Fruit fly (Drosophila melanogaster) whole organism, prepupa: ENCODE measurements around the gene CG34355.

ENCODE experiments used
- Blimp-1 ChIP-seq: fragments of 200-800 bp; sonication (Bioruptor generic); optimal IDR thresholded peaks from 3 replicates; lab custom pipeline; 2017; ENCODE audit warnings: missing biosample characterization, missing genetic modification characterization, mild to moderate bottlenecking, moderate library complexity, missing genetic modification reagents
- CG10631 ChIP-seq: fragments of 200-800 bp; sonication (Bioruptor generic); optimal IDR thresholded peaks from 2 replicates; lab custom pipeline; 2016; ENCODE audit warnings: missing biosample characterization, missing genetic modification characterization
- CG11762 ChIP-seq: fragments of 200-800 bp; sonication (Bioruptor generic); optimal IDR thresholded peaks from 3 replicates; lab custom pipeline; 2016; ENCODE audit warnings: missing biosample characterization, missing genetic modification characterization; ENCODE audit not compliant: insufficient read depth
- CG11902 ChIP-seq: fragments of 200-800 bp; sonication (Bioruptor generic); optimal IDR thresholded peaks from 3 replicates; lab custom pipeline; 2016; ENCODE audit warnings: missing biosample characterization, missing genetic modification characterization
- CG1621 ChIP-seq: fragments of 200-800 bp; sonication (Bioruptor generic); optimal IDR thresholded peaks from 3 replicates; lab custom pipeline; 2018; ENCODE audit warnings: missing biosample characterization, mild to moderate bottlenecking, missing genetic modification characterization
- CG16779 ChIP-seq: fragments of 200-800 bp; sonication (Bioruptor generic); optimal IDR thresholded peaks from 3 replicates; lab custom pipeline; 2017; ENCODE audit warnings: missing biosample characterization, mild to moderate bottlenecking, missing genetic modification characterization
- CG3032 ChIP-seq: fragments of 200-800 bp; optimal IDR thresholded peaks from 2 replicates; lab custom pipeline; 2019; ENCODE audit warnings: missing biosample characterization, mild to moderate bottlenecking, missing genetic modification characterization, moderate library complexity
- CG4318 ChIP-seq: fragments of 200-800 bp; sonication (Bioruptor generic); optimal IDR thresholded peaks from 3 replicates; lab custom pipeline; 2017; ENCODE audit warnings: missing biosample characterization, mild to moderate bottlenecking, missing genetic modification characterization
- CG6163 ChIP-seq: fragments of 200-800 bp; sonication (Bioruptor generic); IDR thresholded peaks from 3 replicates; pipeline ENCODE4 v1.3.6; 2022; ENCODE audit warnings: missing biosample characterization, missing genetic modification characterization
- CG6276 ChIP-seq: fragments of 200-800 bp; sonication (Bioruptor generic); optimal IDR thresholded peaks from 2 replicates; lab custom pipeline; 2017; ENCODE audit warnings: missing biosample characterization, mild to moderate bottlenecking, missing genetic modification characterization
- CG6792 ChIP-seq: fragments of 200-800 bp; sonication (Bioruptor generic); optimal IDR thresholded peaks from 3 replicates; lab custom pipeline; 2016; ENCODE audit warnings: missing biosample characterization, missing genetic modification characterization
- CG7368 ChIP-seq: fragments of 200-800 bp; sonication (Bioruptor generic); optimal IDR thresholded peaks from 3 replicates; lab custom pipeline; 2016; ENCODE audit warnings: missing biosample characterization, missing genetic modification characterization
- CG8119 ChIP-seq: fragments of 200-800 bp; sonication (Bioruptor generic); IDR thresholded peaks from 3 replicates; pipeline ENCODE4 v1.3.6; 2022; ENCODE audit warnings: missing biosample characterization, missing genetic modification characterization
- CG8319 ChIP-seq: fragments of 200-800 bp; sonication (Bioruptor generic); optimal IDR thresholded peaks from 3 replicates; lab custom pipeline; 2016; ENCODE audit warnings: missing biosample characterization, missing genetic modification characterization
- CG8632 ChIP-seq: fragments of 200-800 bp; sonication (Bioruptor generic); optimal IDR thresholded peaks from 3 replicates; lab custom pipeline; 2016; ENCODE audit warnings: missing biosample characterization, missing genetic modification characterization
- CG9139 ChIP-seq: fragments of 200-800 bp; sonication (Bioruptor generic); optimal IDR thresholded peaks from 3 replicates; lab custom pipeline; 2017; ENCODE audit warnings: missing biosample characterization, mild to moderate bottlenecking, missing genetic modification characterization
- Eip75B ChIP-seq: fragments of 200-800 bp; sonication (Bioruptor generic); optimal IDR thresholded peaks from 3 replicates; lab custom pipeline; 2016; ENCODE audit warnings: missing biosample characterization, missing genetic modification characterization
- Eip78C ChIP-seq: fragments of 200-800 bp; sonication (Bioruptor generic); peaks from one replicate; lab custom pipeline; 2016; ENCODE audit warnings: missing biosample characterization, missing genetic modification characterization
- Ets21C ChIP-seq: fragments of 200-800 bp; sonication (Bioruptor generic); optimal IDR thresholded peaks from 3 replicates; lab custom pipeline; 2016; ENCODE audit warnings: missing biosample characterization, missing genetic modification characterization
- Gug ChIP-seq: fragments of 200-800 bp; sonication (Bioruptor generic); IDR thresholded peaks from 2 replicates; pipeline ENCODE4 v1.3.6; 2022; ENCODE audit warnings: missing biosample characterization, missing genetic modification characterization
- Hr38 ChIP-seq: sonication (Bioruptor generic); optimal IDR thresholded peaks from 2 replicates; lab custom pipeline; 2016; ENCODE audit warnings: missing biosample characterization, missing genetic modification characterization
- Hr39 ChIP-seq: fragments of 200-800 bp; sonication (Bioruptor generic); optimal IDR thresholded peaks from 2 replicates; lab custom pipeline; 2016; ENCODE audit warnings: missing biosample characterization, missing genetic modification characterization
- Hr4 ChIP-seq: fragments of 200-800 bp; sonication (Bioruptor generic); optimal IDR thresholded peaks from 3 replicates; lab custom pipeline; 2016; ENCODE audit warnings: missing biosample characterization, missing genetic modification characterization
- Met ChIP-seq: fragments of 200-800 bp; sonication (Bioruptor generic); optimal IDR thresholded peaks from 3 replicates; lab custom pipeline; 2016; ENCODE audit warnings: missing biosample characterization, missing genetic modification characterization
- Smox ChIP-seq: fragments of 200-800 bp; sonication (Bioruptor generic); optimal IDR thresholded peaks from 3 replicates; lab custom pipeline; 2016; ENCODE audit warnings: missing biosample characterization, missing genetic modification characterization
- Sox102F ChIP-seq: fragments of 200-800 bp; sonication (Bioruptor generic); optimal IDR thresholded peaks from 2 replicates; lab custom pipeline; 2016; ENCODE audit warnings: missing biosample characterization, mild to moderate bottlenecking, missing genetic modification characterization
- Sox14 ChIP-seq: fragments of 200-800 bp; sonication (Bioruptor generic); optimal IDR thresholded peaks from 3 replicates; lab custom pipeline; 2016; ENCODE audit warnings: missing biosample characterization, missing genetic modification characterization
- Sox15 ChIP-seq: fragments of 200-800 bp; sonication (Bioruptor generic); optimal IDR thresholded peaks from 3 replicates; lab custom pipeline; 2016; ENCODE audit warnings: missing biosample characterization, missing genetic modification characterization
- cyc ChIP-seq: fragments of 200-800 bp; sonication (Bioruptor generic); optimal IDR thresholded peaks from 3 replicates; lab custom pipeline; 2016; ENCODE audit warnings: missing biosample characterization, missing genetic modification characterization
- dac ChIP-seq: fragments of 200-800 bp; sonication (Bioruptor generic); optimal IDR thresholded peaks from 2 replicates; lab custom pipeline; 2017; ENCODE audit warnings: missing biosample characterization, mild to moderate bottlenecking, missing genetic modification characterization
- dsx ChIP-seq: fragments of 200-800 bp; optimal IDR thresholded peaks from 3 replicates; lab custom pipeline; 2019; ENCODE audit warnings: missing biosample characterization, mild to moderate bottlenecking, missing genetic modification characterization, moderate library complexity; ENCODE audit not compliant: poor library complexity, severe bottlenecking
- eg ChIP-seq: fragments of 200-800 bp; sonication (Bioruptor generic); IDR thresholded peaks from 3 replicates; pipeline ENCODE4 v1.3.6; 2022; ENCODE audit warnings: missing biosample characterization, missing genetic modification characterization
- esn ChIP-seq: fragments of 200-800 bp; sonication (Bioruptor generic); optimal IDR thresholded peaks from 2 replicates; lab custom pipeline; 2016; ENCODE audit warnings: missing biosample characterization, mild to moderate bottlenecking, missing genetic modification characterization, moderate library complexity
- fd85E ChIP-seq: fragments of 200-800 bp; sonication (Bioruptor generic); optimal IDR thresholded peaks from 3 replicates; lab custom pipeline; 2016; ENCODE audit warnings: missing biosample characterization, missing genetic modification characterization
- fkh ChIP-seq: fragments of 200-800 bp; sonication (Bioruptor generic); optimal IDR thresholded peaks from 3 replicates; lab custom pipeline; 2017; ENCODE audit warnings: missing biosample characterization, mild to moderate bottlenecking, missing genetic modification characterization, moderate library complexity
- lz ChIP-seq: fragments of 200-800 bp; sonication (Bioruptor generic); optimal IDR thresholded peaks from 3 replicates; lab custom pipeline; 2016; ENCODE audit warnings: missing biosample characterization, missing genetic modification characterization
- pdm3 ChIP-seq: fragments of 200-800 bp; sonication (Bioruptor generic); optimal IDR thresholded peaks from 3 replicates; lab custom pipeline; 2016; ENCODE audit warnings: missing biosample characterization, missing genetic modification characterization
- salr ChIP-seq, 2 experiments: fragments of 200-800 bp; sonication (Bioruptor generic); optimal IDR thresholded peaks; 3 replicates each; lab custom pipeline; 2016 to 2018; ENCODE audit warnings: missing biosample characterization in 2 of 2, missing genetic modification characterization in 2 of 2, mild to moderate bottlenecking in 1 of 2
- spab ChIP-seq: fragments of 200-800 bp; sonication (Bioruptor generic); optimal IDR thresholded peaks from 2 replicates; lab custom pipeline; 2017; ENCODE audit warnings: missing biosample characterization, mild to moderate bottlenecking, missing genetic modification characterization, missing genetic modification reagents
- ss ChIP-seq, 2 experiments: fragments of 200-800 bp; sonication (Bioruptor generic); optimal IDR thresholded peaks; 2 replicates in 1 of 2; 3 replicates in 1 of 2; lab custom pipeline; 2017 to 2018; ENCODE audit warnings: mild to moderate bottlenecking in 2 of 2, missing biosample characterization in 2 of 2, missing genetic modification characterization in 2 of 2, moderate library complexity in 1 of 2
- svp ChIP-seq: fragments of 200-800 bp; sonication (Bioruptor generic); peaks from one replicate; lab custom pipeline; 2016; ENCODE audit warnings: missing biosample characterization, missing genetic modification characterization
- topi ChIP-seq: fragments of 200-800 bp; sonication (Bioruptor generic); optimal IDR thresholded peaks from 3 replicates; lab custom pipeline; 2016; ENCODE audit warnings: missing biosample characterization, missing genetic modification characterization
- vri ChIP-seq: fragments of 200-800 bp; sonication (Bioruptor generic); optimal IDR thresholded peaks from 3 replicates; lab custom pipeline; 2016; ENCODE audit warnings: missing biosample characterization, mild to moderate bottlenecking, missing genetic modification characterization

The CG34355 gene

dm6 chr3R:23874198-23874597 lies 70.5 kb downstream of the CG34355 start (continued):
- peak; percentile 50 for TF ChIP-seq CG7368
- peak; percentile 53 for TF ChIP-seq CG16779 (tag; lab: Kevin White, UChicago)
- peak; percentile 39 for TF ChIP-seq Ets21C (GFP tag; lab: Kevin White, UChicago)
- TF ChIP-seq dac (GFP tag; lab: Kevin White, UChicago), result peak; percentile 71
- peak; percentile 78 for TF ChIP-seq esn (GFP tag; lab: Kevin White, UChicago)
- peak; percentile 26 for TF ChIP-seq Sox15 (GFP tag; lab: Kevin White, UChicago)
- TF ChIP-seq CG9139 (GFP tag; lab: Kevin White, UChicago), result no peak
- peak; percentile 89 for TF ChIP-seq CG6163 (GFP tag; lab: Robert Waterston, UW)
- TF ChIP-seq Gug, result peak; percentile 71; the same call in 1 of the 2 replicates
- peak; percentile 72 for TF ChIP-seq Hr39
- peak; percentile 64 for TF ChIP-seq svp (GFP tag; lab: Kevin White, UChicago)
- peak; percentile 84 for TF ChIP-seq eg (GFP tag; lab: Robert Waterston, UW)
- TF ChIP-seq Eip78C (GFP tag; lab: Kevin White, UChicago), result peak; percentile 94
- peak; percentile 39 for TF ChIP-seq CG8319 (GFP tag; lab: Kevin White, UChicago)
- peak; percentile 76 for TF ChIP-seq CG10631 (GFP tag; lab: Kevin White, UChicago)
- TF ChIP-seq spab (GFP tag; lab: Kevin White, UChicago), result peak; percentile 53
- no peak for TF ChIP-seq Blimp-1 (GFP tag; lab: Kevin White, UChicago)
- TF ChIP-seq fd85E, result no peak
- peak; percentile 69 for TF ChIP-seq CG4318 (GFP tag; lab: Kevin White, UChicago)
- TF ChIP-seq Sox102F, result peak; percentile 70
- TF ChIP-seq Sox14 (GFP tag; lab: Kevin White, UChicago), result peak; percentile 79
- TF ChIP-seq Met (GFP tag; lab: Kevin White, UChicago), result peak; percentile 78

- TF ChIP-seq svp (GFP tag; lab: Kevin White, UChicago) (peak; percentile 52), cyc (GFP tag; lab: Kevin White, UChicago) (no peak)
Measured at dm6 chr3R:23874752-23875151, 71.1 kb downstream of the CG34355 start.

- no peak for TF ChIP-seq Hr4
- TF ChIP-seq fkh (GFP tag; lab: Kevin White, UChicago), result peak; percentile 54
- TF ChIP-seq CG3032, result no peak
Measured at dm6 chr3R:23876699-23877098, 73.0 kb downstream of the CG34355 start.

dm6 chr3R:23877606-23878317 lies 74.1 kb downstream of the CG34355 start:
- TF ChIP-seq CG6792 (GFP tag; lab: Kevin White, UChicago), result no peak
- TF ChIP-seq fkh (GFP tag; lab: Kevin White, UChicago), result peak; percentile 62
- peak; percentile 92 for TF ChIP-seq svp (GFP tag; lab: Kevin White, UChicago)
- peak; percentile 25; the same call in 1 of the 3 replicates for TF ChIP-seq eg (GFP tag; lab: Robert Waterston, UW)
- TF ChIP-seq CG8319 (GFP tag; lab: Kevin White, UChicago), result no peak
- TF ChIP-seq CG10631 (GFP tag; lab: Kevin White, UChicago), result no peak
- TF ChIP-seq Gug, result no peak
- TF ChIP-seq CG6276 (GFP tag; lab: Kevin White, UChicago), result no peak
- TF ChIP-seq Ets21C (GFP tag; lab: Kevin White, UChicago), result no peak
- peak in 1 of 2 experiments; percentile 23 for TF ChIP-seq salr (GFP tag; optimal IDR thresholded peaks at IDR 0.05; lab: Kevin White, UChicago)
- peak; percentile 98 for TF ChIP-seq dsx (GFP tag; lab: Kevin White, UChicago)
- TF ChIP-seq CG1621 (tag; lab: Kevin White, UChicago), result peak; percentile 48
- no peak for TF ChIP-seq CG11902 (GFP tag; lab: Kevin White, UChicago)
- no peak for TF ChIP-seq CG8632
- TF ChIP-seq Blimp-1 (GFP tag; lab: Kevin White, UChicago), result no peak
- TF ChIP-seq lz (GFP tag; lab: Kevin White, UChicago), result no peak
- peak; percentile 65 to 66 for TF ChIP-seq ss (GFP tag; optimal IDR thresholded peaks at IDR 0.05; lab: Kevin White, UChicago)
- TF ChIP-seq CG8119 (GFP tag; lab: Robert Waterston, UW), result no peak
- no peak for TF ChIP-seq fd85E
- TF ChIP-seq Sox14 (GFP tag; lab: Kevin White, UChicago), result no peak
- TF ChIP-seq Hr38 (GFP tag; lab: Kevin White, UChicago), result no peak
- peak; percentile 49 for TF ChIP-seq CG6163 (GFP tag; lab: Robert Waterston, UW)
- TF ChIP-seq CG16779 (tag; lab: Kevin White, UChicago), result no peak
- no peak for TF ChIP-seq vri (GFP tag; lab: Kevin White, UChicago)
- no peak for TF ChIP-seq Eip75B (GFP tag; lab: Kevin White, UChicago)
- no peak for TF ChIP-seq Smox (GFP tag; lab: Kevin White, UChicago)
- TF ChIP-seq CG11762 (GFP tag; lab: Kevin White, UChicago), result no peak
- no peak for TF ChIP-seq pdm3
- peak; percentile 53 for TF ChIP-seq CG9139 (GFP tag; lab: Kevin White, UChicago)
- TF ChIP-seq dac (GFP tag; lab: Kevin White, UChicago), result no peak
- TF ChIP-seq Sox102F, result no peak
- no peak for TF ChIP-seq topi (GFP tag; lab: Kevin White, UChicago)
